Worm (Caenorhabditis elegans): ENCODE results near the gene Y62E10A.24.

Y62E10A.24 gene

ce11 chrIV:13334287-13334686 lies 36.2 kb upstream of the Y62E10A.24 start:
- TF ChIP-seq F13C5.2 (tag; optimal IDR thresholded peaks at IDR 0.05), result no peak
- no peak for TF ChIP-seq scrt-1 (GFP tag; IDR thresholded peaks at IDR 0.05)
- TF ChIP-seq hmg-4 (GFP tag; optimal IDR thresholded peaks at IDR 0.05), result no peak
- TF ChIP-seq tbx-11 (GFP tag; IDR thresholded peaks at IDR 0.05), result no peak

- TF ChIP-seq scrt-1 (GFP tag; IDR thresholded peaks at IDR 0.05) (no peak), tbx-11 (GFP tag; IDR thresholded peaks at IDR 0.05) (no peak), hnd-1 (tag; optimal IDR thresholded peaks at IDR 0.05) (no peak), hmg-4 (GFP tag; optimal IDR thresholded peaks at IDR 0.05) (no peak), flt-1 (GFP tag; IDR thresholded peaks at IDR 0.05) (no peak), hmbx-1 (tag; optimal IDR thresholded peaks at IDR 0.05) (no peak)
These were observed 28.0 kb upstream of the Y62E10A.24 start, which contains the start of gene W02A2.5 for ce11 chrIV:13342555-13342954. Gene W02A2.5 (plus strand): TSS chrIV:13342855.

ce11 chrIV:13346078-13346477 lies 24.4 kb upstream of the Y62E10A.24 start:
- TF ChIP-seq flt-1 (GFP tag; IDR thresholded peaks at IDR 0.05) (no peak), sea-1 (GFP tag; conservative IDR thresholded peaks at IDR 0.05) (no peak), ets-7 (tag; optimal IDR thresholded peaks at IDR 0.05) (no peak), pes-1 (GFP tag; IDR thresholded peaks at IDR 0.05) (no peak), hmg-4 (GFP tag; optimal IDR thresholded peaks at IDR 0.05) (no peak), F13C5.2 (tag; optimal IDR thresholded peaks at IDR 0.05) (no peak), aly-1 (tag; optimal IDR thresholded peaks at IDR 0.05) (no peak), tbx-11 (GFP tag; IDR thresholded peaks at IDR 0.05) (no peak), tra-4 (tag; optimal IDR thresholded peaks at IDR 0.05) (no peak)

- no peak for TF ChIP-seq ama-1 (optimal IDR thresholded peaks at IDR 0.05)
- TF ChIP-seq ceh-36 (tag; optimal IDR thresholded peaks at IDR 0.05), result no peak
- TF ChIP-seq sea-1 (GFP tag; conservative IDR thresholded peaks at IDR 0.05), result no peak
- no peak for TF ChIP-seq flt-1 (GFP tag; IDR thresholded peaks at IDR 0.05)
- no peak for TF ChIP-seq pes-1 (GFP tag; IDR thresholded peaks at IDR 0.05)
- TF ChIP-seq ceh-13 (GFP tag; optimal IDR thresholded peaks at IDR 0.05), result no peak
These were observed 23.2 kb upstream of the Y62E10A.24 start, which contains the start of gene W02A2.9 for ce11 chrIV:13347232-13347715. Gene W02A2.9 (plus strand): TSS chrIV:13347665.

- TF ChIP-seq B0310.2 (tag; optimal IDR thresholded peaks at IDR 0.05), result no peak
- TF ChIP-seq tra-4 (tag; optimal IDR thresholded peaks at IDR 0.05), result no peak
These were observed 21.9 kb upstream of the Y62E10A.24 start, which contains the start of gene W02A2.12 for ce11 chrIV:13348592-13348991. Gene W02A2.12 (minus strand): TSS chrIV:13348831.

- no peak for TF ChIP-seq tbx-37 (GFP tag; conservative IDR thresholded peaks at IDR 0.05)
- no peak for TF ChIP-seq tbx-11 (GFP tag; IDR thresholded peaks at IDR 0.05)
- no peak for TF ChIP-seq flt-1 (GFP tag; IDR thresholded peaks at IDR 0.05)
- no peak for TF ChIP-seq ceh-36 (tag; optimal IDR thresholded peaks at IDR 0.05)
- no peak for TF ChIP-seq hnd-1 (tag; optimal IDR thresholded peaks at IDR 0.05)
- no peak for TF ChIP-seq aly-1 (tag; optimal IDR thresholded peaks at IDR 0.05)
- TF ChIP-seq ceh-13 (GFP tag; optimal IDR thresholded peaks at IDR 0.05), result no peak
- TF ChIP-seq scrt-1 (GFP tag; IDR thresholded peaks at IDR 0.05), result no peak
- TF ChIP-seq ama-1 (optimal IDR thresholded peaks at IDR 0.05), result no peak
- TF ChIP-seq B0310.2 (tag; optimal IDR thresholded peaks at IDR 0.05), result no peak
- TF ChIP-seq sea-1 (GFP tag; conservative IDR thresholded peaks at IDR 0.05), result no peak
These were observed 17.3 kb upstream of the Y62E10A.24 start, which contains the start of the genes rec-8 and mex-5 for ce11 chrIV:13353143-13353773. Gene rec-8 (minus strand): TSS chrIV:13353193. Gene mex-5 (plus strand): TSS chrIV:13353723.

ce11 chrIV:13354044-13354443 lies 16.5 kb upstream of the Y62E10A.24 start:
- TF ChIP-seq hnd-1 (tag; optimal IDR thresholded peaks at IDR 0.05), result no peak
- TF ChIP-seq pes-1 (GFP tag; IDR thresholded peaks at IDR 0.05), result no peak
- no peak for TF ChIP-seq aly-1 (tag; optimal IDR thresholded peaks at IDR 0.05)
- no peak for TF ChIP-seq scrt-1 (GFP tag; IDR thresholded peaks at IDR 0.05)
- no peak for TF ChIP-seq ets-7 (tag; optimal IDR thresholded peaks at IDR 0.05)
- TF ChIP-seq tra-4 (tag; optimal IDR thresholded peaks at IDR 0.05), result no peak
- no peak for TF ChIP-seq tbx-37 (GFP tag; conservative IDR thresholded peaks at IDR 0.05)
- TF ChIP-seq ceh-36 (tag; optimal IDR thresholded peaks at IDR 0.05), result no peak
- no peak for TF ChIP-seq flt-1 (GFP tag; IDR thresholded peaks at IDR 0.05)
- TF ChIP-seq hmbx-1 (tag; optimal IDR thresholded peaks at IDR 0.05), result no peak
- TF ChIP-seq tbx-11 (GFP tag; IDR thresholded peaks at IDR 0.05), result no peak
- no peak for TF ChIP-seq hmg-4 (GFP tag; optimal IDR thresholded peaks at IDR 0.05)
- no peak for TF ChIP-seq B0310.2 (tag; optimal IDR thresholded peaks at IDR 0.05)
- TF ChIP-seq F13C5.2 (tag; optimal IDR thresholded peaks at IDR 0.05), result no peak
- no peak for TF ChIP-seq ama-1 (optimal IDR thresholded peaks at IDR 0.05)
- TF ChIP-seq sea-1 (GFP tag; conservative IDR thresholded peaks at IDR 0.05), result no peak
- no peak for TF ChIP-seq ceh-13 (GFP tag; optimal IDR thresholded peaks at IDR 0.05)

- TF ChIP-seq flt-1 (GFP tag; IDR thresholded peaks at IDR 0.05) (no peak), aly-1 (tag; optimal IDR thresholded peaks at IDR 0.05) (no peak), pes-1 (GFP tag; IDR thresholded peaks at IDR 0.05) (no peak), tbx-11 (GFP tag; IDR thresholded peaks at IDR 0.05) (no peak)
These were observed 14.5 kb upstream of the Y62E10A.24 start for ce11 chrIV:13356005-13356404.

- no peak for TF ChIP-seq hmbx-1 (tag; optimal IDR thresholded peaks at IDR 0.05)
- no peak for TF ChIP-seq flt-1 (GFP tag; IDR thresholded peaks at IDR 0.05)
These were observed 12.0 kb upstream of the Y62E10A.24 start, which contains the start of gene W02A2.8 for ce11 chrIV:13358488-13358887. Gene W02A2.8 (minus strand): TSS chrIV:13358588.
